Worm (Caenorhabditis elegans) whole organism, early embryonic: ENCODE results near the gene F01F1.2.

Source experiments
- B0310.2 ChIP-seq: sonication (generic microtip); optimal IDR thresholded peaks from 2 replicates; lab custom pipeline; 2016; ENCODE audit warnings: mild to moderate bottlenecking, missing genetic modification characterization, missing compliant biosample characterization
- F13C5.2 ChIP-seq: sonication (generic microtip); optimal IDR thresholded peaks from 2 replicates; lab custom pipeline; 2017; ENCODE audit warnings: mild to moderate bottlenecking, missing genetic modification characterization, inconsistent platforms, missing compliant biosample characterization
- aly-1 ChIP-seq: sonication (generic microtip); optimal IDR thresholded peaks from 2 replicates; lab custom pipeline; 2016; ENCODE audit warnings: missing genetic modification characterization, missing compliant biosample characterization
- ama-1 ChIP-seq: fragments of 150-350 bp; optimal IDR thresholded peaks from 2 replicates; lab custom pipeline; 2014
- ceh-13 ChIP-seq: fragments of 200-800 bp; sonication (Bioruptor generic); optimal IDR thresholded peaks from 2 replicates; lab custom pipeline; 2018; ENCODE audit warnings: mild to moderate bottlenecking, missing genetic modification characterization, missing compliant biosample characterization
- ceh-36 ChIP-seq: sonication (generic microtip); optimal IDR thresholded peaks from 2 replicates; lab custom pipeline; 2016; ENCODE audit warnings: missing genetic modification characterization, inconsistent platforms, missing compliant biosample characterization
- ets-7 ChIP-seq: sonication (generic microtip); optimal IDR thresholded peaks from 2 replicates; lab custom pipeline; 2016; ENCODE audit warnings: missing genotype, missing genetic modification characterization, missing compliant biosample characterization
- flt-1 ChIP-seq: fragments of 200-800 bp; sonication (Bioruptor generic); IDR thresholded peaks from 2 replicates; pipeline ENCODE4 v1.3.6; 2022; ENCODE audit warnings: missing genetic modification characterization, missing compliant biosample characterization
- hmbx-1 ChIP-seq: sonication (generic microtip); optimal IDR thresholded peaks from 2 replicates; lab custom pipeline; 2016; ENCODE audit warnings: mild to moderate bottlenecking, missing genetic modification characterization, missing compliant biosample characterization
- hmg-4 ChIP-seq: fragments of 200-800 bp; sonication (Bioruptor generic); optimal IDR thresholded peaks from 2 replicates; lab custom pipeline; 2018; ENCODE audit warnings: mild to moderate bottlenecking, missing genetic modification characterization, missing compliant biosample characterization
- hnd-1 ChIP-seq: sonication (generic microtip); optimal IDR thresholded peaks from 2 replicates; lab custom pipeline; 2016; ENCODE audit warnings: missing genetic modification characterization, missing compliant biosample characterization
- pes-1 ChIP-seq: fragments of 200-800 bp; sonication (Bioruptor generic); IDR thresholded peaks from 2 replicates; pipeline ENCODE4 v1.3.6; 2022; ENCODE audit warnings: missing genetic modification reagents, missing genetic modification characterization, missing compliant biosample characterization
- scrt-1 ChIP-seq: fragments of 200-800 bp; sonication (Bioruptor generic); IDR thresholded peaks from 2 replicates; pipeline ENCODE4 v1.3.6; 2022; ENCODE audit warnings: missing genetic modification characterization, missing compliant biosample characterization
- sea-1 ChIP-seq: fragments of 200-800 bp; sonication (Bioruptor generic); conservative IDR thresholded peaks from 2 replicates; pipeline ENCODE4 v1.3.6; 2022; ENCODE audit warnings: missing genetic modification characterization, missing compliant biosample characterization
- tbx-11 ChIP-seq: fragments of 200-800 bp; sonication (Bioruptor generic); IDR thresholded peaks from 2 replicates; pipeline ENCODE4 v1.3.6; 2022; ENCODE audit warnings: missing genetic modification characterization, missing compliant biosample characterization
- tbx-37 ChIP-seq: fragments of 200-800 bp; sonication (Bioruptor generic); conservative IDR thresholded peaks from 2 replicates; pipeline ENCODE4 v1.3.6; 2022; ENCODE audit warnings: missing genetic modification reagents, missing genetic modification characterization, missing compliant biosample characterization
- tra-4 ChIP-seq: sonication (generic microtip); optimal IDR thresholded peaks from 2 replicates; lab custom pipeline; 2017; ENCODE audit warnings: missing genetic modification characterization, missing compliant biosample characterization

F01F1.2 gene

DNA sequence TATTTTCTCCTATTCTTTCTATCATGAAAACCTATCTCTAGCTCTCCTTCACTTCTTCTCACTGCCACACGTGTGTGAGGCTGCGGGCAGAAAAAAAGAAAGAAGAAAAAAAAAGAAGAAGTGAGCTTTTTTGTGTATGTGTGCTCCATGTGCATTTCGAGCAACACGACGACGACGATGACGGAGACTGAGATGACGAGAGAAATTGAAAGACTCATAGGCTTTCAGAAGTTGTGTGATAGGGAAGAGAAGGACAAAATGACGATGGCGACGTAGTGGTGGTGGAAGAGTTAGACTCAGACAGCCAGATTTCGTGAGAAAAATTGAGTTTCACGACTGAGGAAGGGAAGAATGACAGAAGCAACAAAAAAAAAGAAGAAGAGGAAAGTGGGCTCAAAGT is 32.9 kb upstream of the F01F1.2 start:
- TF ChIP-seq B0310.2 (tag; lab: Kevin White, UChicago) (no peak), F13C5.2 (tag; lab: Kevin White, UChicago) (no peak), hnd-1 (tag; lab: Kevin White, UChicago) (no peak), scrt-1 (GFP tag; lab: Robert Waterston, UW) (no peak), tbx-37 (GFP tag; lab: Robert Waterston, UW) (no peak), tra-4 (tag; lab: Kevin White, UChicago) (no peak), ceh-36 (tag; lab: Kevin White, UChicago) (no peak)

ce11 chrIII:5846412-5846811 is 31.9 kb upstream of the F01F1.2 start:
- TF ChIP-seq tbx-37 (GFP tag; lab: Robert Waterston, UW), result no peak
- no peak for TF ChIP-seq B0310.2 (tag; lab: Kevin White, UChicago)
- TF ChIP-seq pes-1, result no peak
- no peak for TF ChIP-seq ets-7
- no peak for TF ChIP-seq ceh-13 (GFP tag; lab: Kevin White, UChicago)
- no peak for TF ChIP-seq tbx-11 (GFP tag; lab: Robert Waterston, UW)
- no peak for TF ChIP-seq hnd-1 (tag; lab: Kevin White, UChicago)
- TF ChIP-seq hmbx-1 (tag; lab: Kevin White, UChicago), result no peak
- TF ChIP-seq ama-1 (lab: Kevin White, UChicago), result no peak
- no peak for TF ChIP-seq hmg-4
- TF ChIP-seq tra-4 (tag; lab: Kevin White, UChicago), result no peak

- TF ChIP-seq flt-1, result no peak
- no peak for TF ChIP-seq hnd-1 (tag; lab: Kevin White, UChicago)
- no peak; the same call in 1 of the 2 replicates for TF ChIP-seq tbx-37 (GFP tag; lab: Robert Waterston, UW)
- TF ChIP-seq ets-7, result no peak
- TF ChIP-seq F13C5.2 (tag; lab: Kevin White, UChicago), result no peak
Measured at ce11 chrIII:5853240-5853639, 25.1 kb upstream of the F01F1.2 start, which contains the start of gene ddx-23. Gene ddx-23, minus strand, starts transcription at chrIII:5853269.

- no peak for TF ChIP-seq ceh-13 (GFP tag; lab: Kevin White, UChicago)
- TF ChIP-seq sea-1 (GFP tag; lab: Robert Waterston, UW), result no peak
- peak; percentile 3 for TF ChIP-seq hmg-4
- TF ChIP-seq ets-7, result no peak
- TF ChIP-seq F13C5.2 (tag; lab: Kevin White, UChicago), result peak; percentile 65
Measured at ce11 chrIII:5855637-5856179, 22.6 kb upstream of the F01F1.2 start, which contains the start of the genes cct-6 and alh-9. Gene cct-6, minus strand, starts transcription at chrIII:5855687. Gene alh-9, plus strand, starts transcription at chrIII:5856018.

DNA sequence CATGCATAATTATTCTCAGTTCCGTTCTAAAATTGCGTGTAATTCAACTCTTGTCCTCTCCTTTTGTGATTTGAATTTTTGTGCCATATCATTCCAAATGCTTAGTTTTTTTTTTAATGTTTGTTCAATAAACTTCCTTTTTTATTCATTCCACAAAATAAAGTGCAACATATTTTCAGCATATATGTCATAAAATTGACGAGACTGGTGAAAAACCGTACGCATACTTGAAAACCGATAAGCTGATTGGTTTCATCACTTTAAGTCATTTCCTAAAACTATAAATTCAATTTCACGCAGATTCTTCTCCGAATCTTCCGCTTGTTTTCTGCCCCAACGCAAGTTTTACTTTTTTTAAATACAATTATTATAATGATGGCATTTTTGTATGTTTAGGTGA is 19.3 kb upstream of the F01F1.2 start, which contains the start of gene dpf-4:
dpf-4 (plus strand) TSS at position 301 of the 400 bp plus-strand sequence.
- TF ChIP-seq ets-7 (no peak), ceh-36 (tag; lab: Kevin White, UChicago) (no peak), pes-1 (no peak), ceh-13 (GFP tag; lab: Kevin White, UChicago) (no peak)

- no peak for TF ChIP-seq hmbx-1 (tag; lab: Kevin White, UChicago)
- no peak for TF ChIP-seq tbx-11 (GFP tag; lab: Robert Waterston, UW)
- no peak for TF ChIP-seq sea-1 (GFP tag; lab: Robert Waterston, UW)
Measured at ce11 chrIII:5863774-5864173, 14.6 kb upstream of the F01F1.2 start, which contains the start of gene dnpp-1. Gene dnpp-1, minus strand, starts transcription at chrIII:5863803.

DNA sequence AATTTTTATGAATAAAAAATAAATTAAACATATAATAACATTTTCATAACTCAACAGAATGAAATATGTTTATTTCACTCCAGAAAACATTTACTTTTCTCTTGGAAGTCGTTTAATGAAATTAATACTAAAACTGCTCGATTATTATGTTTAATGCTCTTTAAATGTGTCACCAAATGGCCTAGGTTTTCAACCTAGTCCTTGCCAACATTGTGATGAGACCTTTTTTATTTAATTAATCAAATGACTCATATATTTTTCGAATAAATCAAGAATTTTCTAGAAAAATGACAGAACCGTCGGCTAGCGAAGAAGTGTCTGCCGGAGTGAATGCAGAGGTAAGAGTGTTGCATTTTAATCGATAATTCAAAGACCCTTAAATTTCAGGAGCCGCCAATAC is 14.1 kb upstream of the F01F1.2 start, which contains the start of gene rabn-5:
rabn-5 (plus strand) TSS at position 284 of the 400 bp plus-strand sequence.
- TF ChIP-seq ceh-36 (tag; lab: Kevin White, UChicago), result no peak
- TF ChIP-seq sea-1 (GFP tag; lab: Robert Waterston, UW), result no peak
- TF ChIP-seq tbx-37 (GFP tag; lab: Robert Waterston, UW), result no peak
- no peak for TF ChIP-seq scrt-1 (GFP tag; lab: Robert Waterston, UW)
- no peak for TF ChIP-seq tbx-11 (GFP tag; lab: Robert Waterston, UW)
- no peak for TF ChIP-seq aly-1 (tag; lab: Kevin White, UChicago)
- no peak for TF ChIP-seq ceh-13 (GFP tag; lab: Kevin White, UChicago)
- no peak for TF ChIP-seq ets-7
- no peak for TF ChIP-seq pes-1
- no peak for TF ChIP-seq hmbx-1 (tag; lab: Kevin White, UChicago)
- no peak for TF ChIP-seq ama-1 (lab: Kevin White, UChicago)
- TF ChIP-seq hnd-1 (tag; lab: Kevin White, UChicago), result no peak
- TF ChIP-seq flt-1, result no peak
- TF ChIP-seq tra-4 (tag; lab: Kevin White, UChicago), result no peak
- TF ChIP-seq hmg-4, result no peak
- TF ChIP-seq F13C5.2 (tag; lab: Kevin White, UChicago), result no peak

DNA sequence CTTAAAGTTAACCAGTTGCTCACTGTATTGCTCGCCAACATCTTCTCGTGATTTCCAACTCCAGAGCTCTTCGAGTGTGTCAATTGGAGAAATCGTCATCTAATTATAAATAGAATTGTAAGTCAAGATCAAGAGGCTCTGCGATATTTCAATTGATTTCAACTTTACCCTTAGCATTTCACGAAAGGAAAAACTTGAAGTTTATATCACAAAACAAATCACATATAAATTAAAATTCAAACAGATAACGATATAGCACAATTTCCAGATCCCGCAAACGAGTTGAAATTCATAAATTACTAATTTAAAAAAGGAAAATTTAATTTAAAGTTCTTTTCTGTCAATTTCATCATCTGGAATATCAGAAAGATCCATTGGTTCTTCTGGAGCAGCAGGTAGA is 10.0 kb upstream of the F01F1.2 start, which contains the start of gene eng-1:
eng-1 (minus strand) TSS at position 101 of the 400 bp plus-strand sequence.
- TF ChIP-seq hmg-4 (no peak), pes-1 (no peak), F13C5.2 (tag; lab: Kevin White, UChicago) (no peak)

DNA sequence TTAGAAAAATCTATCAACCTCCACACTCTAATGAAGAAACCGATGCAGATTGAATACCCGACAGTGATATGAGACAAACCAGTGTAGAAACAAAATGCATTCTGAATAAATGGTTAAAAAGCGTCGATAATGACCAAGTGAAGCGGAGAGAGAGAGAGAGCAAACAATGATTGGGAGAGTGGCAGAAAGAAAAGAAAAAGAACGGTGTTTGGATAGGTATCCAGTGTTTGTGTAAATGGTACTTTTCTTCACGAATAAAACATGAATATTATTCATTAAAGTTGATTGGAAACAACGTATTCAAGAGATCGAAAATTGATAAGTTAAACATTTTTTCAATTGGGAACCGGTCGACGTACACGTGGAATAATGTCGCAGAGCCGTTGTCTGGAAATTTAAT is 8.9 kb upstream of the F01F1.2 start, which contains the start of gene F01F1.15:
F01F1.15 (minus strand) TSS at position 101 of the 400 bp plus-strand sequence.
- TF ChIP-seq F13C5.2 (tag; lab: Kevin White, UChicago), result no peak
- TF ChIP-seq tra-4 (tag; lab: Kevin White, UChicago), result no peak
- no peak for TF ChIP-seq ets-7
- no peak for TF ChIP-seq tbx-37 (GFP tag; lab: Robert Waterston, UW)
- no peak for TF ChIP-seq ceh-36 (tag; lab: Kevin White, UChicago)
- TF ChIP-seq scrt-1 (GFP tag; lab: Robert Waterston, UW), result no peak
- no peak for TF ChIP-seq pes-1
- TF ChIP-seq aly-1 (tag; lab: Kevin White, UChicago), result no peak
- TF ChIP-seq hnd-1 (tag; lab: Kevin White, UChicago), result no peak
- TF ChIP-seq ama-1 (lab: Kevin White, UChicago), result no peak
- no peak for TF ChIP-seq ceh-13 (GFP tag; lab: Kevin White, UChicago)
- TF ChIP-seq B0310.2 (tag; lab: Kevin White, UChicago), result no peak
- no peak for TF ChIP-seq flt-1
- no peak for TF ChIP-seq hmg-4
- no peak for TF ChIP-seq sea-1 (GFP tag; lab: Robert Waterston, UW)
- no peak for TF ChIP-seq hmbx-1 (tag; lab: Kevin White, UChicago)
